Worm (Caenorhabditis elegans) whole organism, L4 larva: ENCODE measurements around the gene dnj-26.
A peak's percentile ranks its signal among the peaks of the same experiment; 100 is the strongest.

Experiments used
- D1046.2 ChIP-seq: fragments of 200-800 bp; sonication (Bioruptor generic); IDR thresholded peaks from 2 replicates; pipeline ENCODE4 v1.3.6; 2022; ENCODE audit warnings: missing genetic modification characterization, missing compliant biosample characterization
- F49E8.2 ChIP-seq: sonication (generic microtip); optimal IDR thresholded peaks from 2 replicates; lab custom pipeline; 2016; ENCODE audit warnings: missing compliant biosample characterization, mild to moderate bottlenecking, missing genetic modification characterization, borderline replicate concordance
- Y75B8A.6 ChIP-seq: fragments of 200-800 bp; sonication (Bioruptor generic); IDR thresholded peaks from 2 replicates; pipeline ENCODE4 v1.3.6; 2022; ENCODE audit warnings: missing genetic modification reagents, missing genetic modification characterization, missing compliant biosample characterization
- arid-1 ChIP-seq: fragments of 200-800 bp; sonication (Bioruptor generic); conservative IDR thresholded peaks from 2 replicates; pipeline ENCODE4 v1.3.6; 2022; ENCODE audit warnings: missing genetic modification reagents, missing genetic modification characterization, missing compliant biosample characterization
- daf-16 ChIP-seq, 3 experiments: sonication (generic microtip); optimal IDR thresholded peaks; 2 replicates each; lab custom pipeline; 2016 to 2017; ENCODE audit warnings: missing genetic modification characterization in 3 of 3, missing genetic modification reagents in 3 of 3, mild to moderate bottlenecking in 2 of 3, missing compliant biosample characterization in 2 of 3, missing biosample characterization in 1 of 3, moderate library complexity in 1 of 3
- daf-19 ChIP-seq: fragments of 200-800 bp; sonication (Bioruptor generic); conservative IDR thresholded peaks from 2 replicates; pipeline ENCODE4 v1.3.6; 2022; ENCODE audit warnings: missing genetic modification characterization, missing compliant biosample characterization
- dve-1 ChIP-seq: sonication (generic microtip); optimal IDR thresholded peaks from 2 replicates; lab custom pipeline; 2017; ENCODE audit warnings: antibody characterized with exemption, mild to moderate bottlenecking, missing genetic modification characterization, missing compliant biosample characterization; ENCODE audit not compliant: insufficient read depth
- egl-43 ChIP-seq: fragments of 200-800 bp; sonication (Bioruptor generic); IDR thresholded peaks from 2 replicates; pipeline ENCODE4 v1.3.6; 2022; ENCODE audit warnings: missing genetic modification reagents, missing genetic modification characterization, missing compliant biosample characterization
- fkh-10 ChIP-seq: fragments of 150-350 bp; optimal IDR thresholded peaks from 2 replicates; lab custom pipeline; 2014; ENCODE audit warnings: missing biosample characterization, missing genetic modification reagents, missing genetic modification characterization
- gei-8 ChIP-seq: fragments of 200-800 bp; sonication (Bioruptor generic); optimal IDR thresholded peaks from 2 replicates; lab custom pipeline; 2018; ENCODE audit warnings: mild to moderate bottlenecking, missing genetic modification characterization, missing compliant biosample characterization
- hlh-11 ChIP-seq: fragments of 200-800 bp; sonication (Bioruptor generic); optimal IDR thresholded peaks from 2 replicates; lab custom pipeline; 2018; ENCODE audit warnings: mild to moderate bottlenecking, missing genetic modification characterization, missing compliant biosample characterization
- hmg-1.1 ChIP-seq: fragments of 200-800 bp; sonication (Bioruptor generic); IDR thresholded peaks from 2 replicates; pipeline ENCODE4 v1.3.6; 2022; ENCODE audit warnings: missing genetic modification reagents, missing genetic modification characterization, missing compliant biosample characterization
- jun-1 ChIP-seq: fragments of 150-350 bp; optimal IDR thresholded peaks from 2 replicates; lab custom pipeline; 2014; ENCODE audit warnings: missing biosample characterization, missing genetic modification reagents, missing genetic modification characterization
- lin-15B ChIP-seq: fragments of 150-350 bp; sonication (generic microtip); optimal IDR thresholded peaks from 3 replicates; lab custom pipeline; 2014; ENCODE audit warnings: missing biosample characterization, missing genetic modification characterization
- lin-29 ChIP-seq: fragments of 200-800 bp; sonication (Bioruptor generic); IDR thresholded peaks from 2 replicates; pipeline ENCODE4 v1.3.6; 2022; ENCODE audit warnings: missing genetic modification reagents, missing genetic modification characterization, missing compliant biosample characterization
- madf-9 ChIP-seq: fragments of 200-800 bp; sonication (Bioruptor generic); conservative IDR thresholded peaks from 2 replicates; pipeline ENCODE4 v1.3.6; 2022; ENCODE audit warnings: missing genetic modification reagents, missing genetic modification characterization, missing compliant biosample characterization
- mep-1 ChIP-seq: fragments of 150-350 bp; sonication (generic microtip); optimal IDR thresholded peaks from 3 replicates; lab custom pipeline; 2014; ENCODE audit warnings: missing biosample characterization, missing genetic modification characterization
- mes-2 ChIP-seq: sonication (generic microtip); optimal IDR thresholded peaks from 2 replicates; lab custom pipeline; 2016; ENCODE audit warnings: missing genotype, mild to moderate bottlenecking, missing genetic modification characterization, missing compliant biosample characterization; ENCODE audit not compliant: poor library complexity, severe bottlenecking
- mxl-2 ChIP-seq: fragments of 200-800 bp; sonication (Bioruptor generic); conservative IDR thresholded peaks from 2 replicates; pipeline ENCODE4 v1.3.6; 2022; ENCODE audit warnings: missing genetic modification reagents, missing genetic modification characterization, missing compliant biosample characterization
- mxl-3 ChIP-seq: fragments of 200-800 bp; sonication (Bioruptor generic); optimal IDR thresholded peaks from 2 replicates; lab custom pipeline; 2018; ENCODE audit warnings: mild to moderate bottlenecking, missing genetic modification characterization, missing compliant biosample characterization
- nhr-102 ChIP-seq: sonication (generic microtip); optimal IDR thresholded peaks from 2 replicates; lab custom pipeline; 2016; ENCODE audit warnings: mild to moderate bottlenecking, missing genetic modification characterization, moderate library complexity, missing compliant biosample characterization
- nhr-41 ChIP-seq: fragments of 200-800 bp; sonication (Bioruptor generic); IDR thresholded peaks from 2 replicates; pipeline ENCODE4 v1.3.6; 2022; ENCODE audit warnings: missing genetic modification reagents, missing genetic modification characterization, missing compliant biosample characterization
- nhr-42 ChIP-seq: fragments of 200-800 bp; sonication (Bioruptor generic); IDR thresholded peaks from 2 replicates; pipeline ENCODE4 v1.3.6; 2022; ENCODE audit warnings: missing genetic modification characterization, missing compliant biosample characterization
- nhr-6 ChIP-seq: fragments of 150-350 bp; optimal IDR thresholded peaks from 2 replicates; lab custom pipeline; 2014; ENCODE audit warnings: missing biosample characterization, missing genetic modification characterization
- pqm-1 ChIP-seq: sonication (generic microtip); optimal IDR thresholded peaks from 2 replicates; lab custom pipeline; 2017; ENCODE audit warnings: missing biosample characterization, missing genetic modification characterization
- set-16 ChIP-seq: fragments of 200-800 bp; sonication (Bioruptor generic); IDR thresholded peaks from 2 replicates; pipeline ENCODE4 v1.3.6; 2022; ENCODE audit warnings: missing genetic modification reagents, missing genetic modification characterization, missing compliant biosample characterization
- unc-62 ChIP-seq, 3 experiments: fragments of 150-350 bp in 1 of 3; sonication (generic microtip); optimal IDR thresholded peaks in 2 of 3; peaks in 1 of 3; 1 replicate in 1 of 3; 2 replicates in 2 of 3; lab custom pipeline; 2014 to 2017; ENCODE audit warnings: missing biosample characterization in 3 of 3, missing genetic modification characterization in 3 of 3, missing genetic modification reagents in 3 of 3, missing genotype in 1 of 3
- vab-7 ChIP-seq: fragments of 200-800 bp; sonication (Bioruptor generic); IDR thresholded peaks from 2 replicates; pipeline ENCODE4 v1.3.6; 2022; ENCODE audit warnings: missing genetic modification reagents, missing genetic modification characterization, missing compliant biosample characterization
- zag-1 ChIP-seq: fragments of 150-350 bp; optimal IDR thresholded peaks from 2 replicates; lab custom pipeline; 2014; ENCODE audit warnings: missing biosample characterization, missing genetic modification characterization
- zfp-2 ChIP-seq: sonication (generic microtip); optimal IDR thresholded peaks from 2 replicates; lab custom pipeline; 2016; ENCODE audit warnings: mild to moderate bottlenecking, missing genetic modification characterization, missing compliant biosample characterization
- zip-2 ChIP-seq: fragments of 150-350 bp; optimal IDR thresholded peaks from 2 replicates; lab custom pipeline; 2014; ENCODE audit warnings: missing biosample characterization, missing genetic modification characterization

Gene dnj-26

ce11 chrIV:12207873-12208272 is 44.6 kb downstream of the dnj-26 start (continued):
- TF ChIP-seq F49E8.2 (tag; lab: Kevin White, UChicago) (peak; percentile 2), vab-7 (GFP tag; lab: Robert Waterston, UW) (no peak), unc-62 (GFP tag; optimal IDR thresholded peaks at IDR 0.05 in 1 of 2; lab: Kevin White, UChicago) (no peak), unc-62 (tag; optimal IDR thresholded peaks at IDR 0.05; lab: Kevin White, UChicago) (no peak), nhr-102 (tag; lab: Kevin White, UChicago) (no peak), hmg-1.1 (GFP tag; lab: Robert Waterston, UW) (no peak), dve-1 (tag; lab: Kevin White, UChicago) (no peak), zag-1 (tag; lab: Kevin White, UChicago) (no peak), mxl-3 (GFP tag; lab: Kevin White, UChicago) (no peak), pqm-1 (no peak), mep-1 (tag; lab: Kevin White, UChicago) (no peak), Y75B8A.6 (GFP tag; lab: Robert Waterston, UW) (no peak)

- no peak for TF ChIP-seq nhr-42 (GFP tag; lab: Robert Waterston, UW)
- TF ChIP-seq madf-9 (GFP tag; lab: Robert Waterston, UW): no peak
- no peak for TF ChIP-seq daf-16 (GFP tag; optimal IDR thresholded peaks at IDR 0.05; lab: Kevin White, UChicago)
- peak; percentile 18 for TF ChIP-seq daf-16 (tag; optimal IDR thresholded peaks at IDR 0.05; lab: Kevin White, UChicago)
- peak in 1 of 2 experiments; percentile 94 for TF ChIP-seq unc-62 (GFP tag; optimal IDR thresholded peaks at IDR 0.05 in 1 of 2; lab: Kevin White, UChicago)
- TF ChIP-seq unc-62 (tag; optimal IDR thresholded peaks at IDR 0.05; lab: Kevin White, UChicago): no peak
Observed at ce11 chrIV:12207454-12207853, 45.0 kb downstream of the dnj-26 start.

DNA sequence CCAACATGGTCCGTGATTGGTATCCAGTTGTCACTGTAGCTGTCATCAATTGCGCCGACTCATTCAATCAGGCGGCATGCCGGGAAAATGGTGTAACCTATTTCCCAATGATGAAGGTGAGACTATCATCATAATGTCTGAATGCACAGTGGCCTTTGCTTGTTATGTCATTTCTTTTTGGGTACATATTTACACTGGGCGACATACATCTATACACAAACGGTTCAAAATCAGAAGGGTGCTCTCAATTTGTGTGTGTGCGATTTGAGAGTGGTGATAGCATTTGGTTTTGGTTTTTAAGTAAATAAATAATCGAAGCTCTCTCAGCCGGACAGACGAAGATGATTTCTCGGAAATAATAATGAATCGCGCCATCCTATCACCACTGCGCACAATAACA is 48.5 kb downstream of the dnj-26 start:
- TF ChIP-seq nhr-41 (GFP tag; lab: Robert Waterston, UW) (no peak), nhr-6 (tag; lab: Kevin White, UChicago) (peak; percentile 23)

DNA sequence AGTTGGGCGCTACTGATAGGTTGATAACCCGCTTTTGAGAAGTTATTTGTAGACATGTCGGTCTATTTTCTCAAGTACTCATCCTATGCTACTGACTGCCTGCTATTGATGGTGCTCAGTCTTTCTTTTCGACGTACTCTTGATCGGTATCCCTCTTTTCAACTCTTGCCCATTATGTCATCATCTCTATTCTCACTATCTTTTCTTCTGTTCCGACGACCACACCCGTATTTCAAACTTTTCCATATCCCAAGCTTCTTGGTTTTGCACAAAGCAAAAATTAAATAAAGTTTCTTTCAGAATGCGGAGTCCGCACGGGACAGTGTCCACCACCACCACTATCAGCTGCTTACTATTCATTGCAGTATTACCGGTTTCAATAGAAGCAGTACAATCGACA is 49.5 kb downstream of the dnj-26 start, which contains the start of gene F35G2.1:
Gene F35G2.1, plus strand, starts transcription at position 301 of the 400 bp plus-strand sequence.
- TF ChIP-seq mes-2 (tag; lab: Kevin White, UChicago) (no peak), lin-29 (GFP tag; lab: Robert Waterston, UW) (no peak), arid-1 (no peak), mxl-2 (GFP tag; lab: Robert Waterston, UW) (no peak), D1046.2 (GFP tag; lab: Robert Waterston, UW) (no peak), fkh-10 (GFP tag; lab: Kevin White, UChicago) (no peak), hlh-11 (tag; lab: Kevin White, UChicago) (no peak), vab-7 (GFP tag; lab: Robert Waterston, UW) (no peak), gei-8 (GFP tag; lab: Kevin White, UChicago) (no peak), daf-19 (GFP tag; lab: Robert Waterston, UW) (no peak), jun-1 (no peak), zfp-2 (no peak), nhr-6 (tag; lab: Kevin White, UChicago) (no peak), set-16 (GFP tag; lab: Robert Waterston, UW) (no peak)

DNA sequence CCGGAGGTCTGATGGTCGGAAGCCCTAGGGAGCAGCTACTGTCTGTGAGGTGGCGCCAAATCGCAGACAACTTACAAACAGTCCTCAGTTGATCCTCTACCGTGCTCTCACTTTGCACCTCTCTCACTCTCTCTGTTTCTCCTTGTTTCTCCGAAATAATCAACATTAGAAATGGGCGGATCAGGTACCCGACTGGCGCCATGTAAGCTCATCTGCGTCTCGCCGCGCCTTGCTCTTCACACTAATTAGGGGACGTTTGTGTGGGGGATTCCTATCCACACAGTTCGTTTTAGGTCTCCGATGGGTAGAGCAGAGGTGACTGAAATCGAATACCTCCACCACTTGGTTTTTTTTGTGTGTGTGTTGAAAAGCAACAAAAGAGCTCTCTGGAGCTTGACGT is 50.5 kb downstream of the dnj-26 start:
- TF ChIP-seq madf-9 (GFP tag; lab: Robert Waterston, UW) (0 out of 2 replicates have a peak, but pooled peaks have one; percentile 8), lin-15B (no peak), zip-2 (tag; lab: Kevin White, UChicago) (no peak), nhr-42 (GFP tag; lab: Robert Waterston, UW) (no peak), egl-43 (GFP tag; lab: Robert Waterston, UW) (peak; percentile 71; the same call in 1 of the 2 replicates)
